Worm (Caenorhabditis elegans) whole organism, L4 larva: ENCODE results near the gene R10E9.2.

Experiments used
- D1046.2 ChIP-seq: fragments of 200-800 bp; sonication (Bioruptor generic); IDR thresholded peaks from 2 replicates; pipeline ENCODE4 v1.3.6; 2022; ENCODE audit warnings: missing genetic modification characterization, missing compliant biosample characterization
- F26F4.8 ChIP-seq: fragments of 200-800 bp; sonication (Bioruptor generic); conservative IDR thresholded peaks from 2 replicates; pipeline ENCODE4 v1.3.6; 2022; ENCODE audit warnings: missing genetic modification characterization, missing compliant biosample characterization
- F37D6.2 ChIP-seq: sonication (generic microtip); optimal IDR thresholded peaks from 2 replicates; lab custom pipeline; 2016; ENCODE audit warnings: mild to moderate bottlenecking, missing genetic modification characterization, missing compliant biosample characterization
- F49E8.2 ChIP-seq: sonication (generic microtip); optimal IDR thresholded peaks from 2 replicates; lab custom pipeline; 2016; ENCODE audit warnings: missing compliant biosample characterization, mild to moderate bottlenecking, missing genetic modification characterization, borderline replicate concordance
- T20F7.1 ChIP-seq: fragments of 200-800 bp; sonication (Bioruptor generic); optimal IDR thresholded peaks from 2 replicates; lab custom pipeline; 2018; ENCODE audit warnings: mild to moderate bottlenecking, missing genetic modification characterization, missing compliant biosample characterization
- Y105C5A.15 ChIP-seq: fragments of 200-800 bp; sonication (Bioruptor generic); IDR thresholded peaks from 2 replicates; pipeline ENCODE4 v1.3.6; 2022; ENCODE audit warnings: missing genetic modification characterization, missing compliant biosample characterization
- Y75B8A.6 ChIP-seq: fragments of 200-800 bp; sonication (Bioruptor generic); IDR thresholded peaks from 2 replicates; pipeline ENCODE4 v1.3.6; 2022; ENCODE audit warnings: missing genetic modification reagents, missing genetic modification characterization, missing compliant biosample characterization
- ZK337.2 ChIP-seq: fragments of 200-800 bp; sonication (Bioruptor generic); IDR thresholded peaks from 2 replicates; pipeline ENCODE4 v1.3.6; 2022; ENCODE audit warnings: missing genetic modification reagents, missing genetic modification characterization, missing compliant biosample characterization
- aha-1 ChIP-seq: fragments of 150-350 bp; peaks from one replicate; lab custom pipeline; 2014; ENCODE audit warnings: missing biosample characterization, missing genetic modification characterization
- ama-1 ChIP-seq: fragments of 150-350 bp; optimal IDR thresholded peaks from 2 replicates; lab custom pipeline; 2014; ENCODE audit warnings: inconsistent platforms, mixed read lengths
- ceh-44 ChIP-seq: fragments of 200-800 bp; sonication (Bioruptor generic); IDR thresholded peaks from 2 replicates; pipeline ENCODE4 v1.3.6; 2022; ENCODE audit warnings: missing genetic modification reagents, missing genetic modification characterization, missing compliant biosample characterization
- cey-2 ChIP-seq: sonication (generic microtip); optimal IDR thresholded peaks from 3 replicates; lab custom pipeline; 2017; ENCODE audit warnings: missing genetic modification characterization, mild to moderate bottlenecking, missing compliant biosample characterization, antibody characterized with exemption, borderline replicate concordance; ENCODE audit not compliant: insufficient read depth
- ctbp-1 ChIP-seq: fragments of 200-800 bp; sonication (Bioruptor generic); IDR thresholded peaks from 2 replicates; pipeline ENCODE4 v1.3.6; 2022; ENCODE audit warnings: missing genetic modification reagents, missing genetic modification characterization, missing compliant biosample characterization
- daf-19 ChIP-seq: fragments of 200-800 bp; sonication (Bioruptor generic); conservative IDR thresholded peaks from 2 replicates; pipeline ENCODE4 v1.3.6; 2022; ENCODE audit warnings: missing genetic modification characterization, missing compliant biosample characterization
- daf-8 ChIP-seq: fragments of 200-800 bp; sonication (Bioruptor generic); IDR thresholded peaks from 2 replicates; pipeline ENCODE4 v1.3.6; 2022; ENCODE audit warnings: missing genetic modification characterization, missing compliant biosample characterization
- dmd-8 ChIP-seq: fragments of 200-800 bp; sonication (Bioruptor generic); IDR thresholded peaks from 2 replicates; pipeline ENCODE4 v1.3.6; 2022; ENCODE audit warnings: missing genetic modification characterization, missing compliant biosample characterization
- dmd-9 ChIP-seq: fragments of 200-800 bp; sonication (Bioruptor generic); IDR thresholded peaks from 2 replicates; pipeline ENCODE4 v1.3.6; 2022; ENCODE audit warnings: missing genetic modification reagents, missing genetic modification characterization, missing compliant biosample characterization
- dpl-1 ChIP-seq: fragments of 150-350 bp; optimal IDR thresholded peaks from 2 replicates; lab custom pipeline; 2014; ENCODE audit warnings: missing biosample characterization, missing genetic modification reagents, missing genetic modification characterization
- duxl-1 ChIP-seq: sonication (generic microtip); optimal IDR thresholded peaks from 2 replicates; lab custom pipeline; 2016; ENCODE audit warnings: mild to moderate bottlenecking, missing genetic modification characterization, moderate library complexity, missing compliant biosample characterization; ENCODE audit not compliant: poor library complexity
- fkh-10 ChIP-seq: fragments of 150-350 bp; optimal IDR thresholded peaks from 2 replicates; lab custom pipeline; 2014; ENCODE audit warnings: missing biosample characterization, missing genetic modification reagents, missing genetic modification characterization
- fos-1 ChIP-seq: fragments of 150-350 bp; optimal IDR thresholded peaks from 2 replicates; lab custom pipeline; 2014; ENCODE audit warnings: missing biosample characterization, missing genetic modification characterization
- hif-1 ChIP-seq, 2 experiments: sonication (generic microtip); optimal IDR thresholded peaks; 2 replicates each; lab custom pipeline; 2016 to 2017; ENCODE audit warnings: missing compliant biosample characterization in 2 of 2, missing genetic modification characterization in 2 of 2, missing genetic modification reagents in 2 of 2, missing genotype in 2 of 2, mild to moderate bottlenecking in 1 of 2
- hlh-30 ChIP-seq: sonication (generic microtip); optimal IDR thresholded peaks from 2 replicates; lab custom pipeline; 2017; ENCODE audit warnings: antibody characterized with exemption, mild to moderate bottlenecking, missing genetic modification characterization, missing compliant biosample characterization; ENCODE audit not compliant: insufficient read depth
- lim-7 ChIP-seq: fragments of 200-800 bp; sonication (Bioruptor generic); IDR thresholded peaks from 2 replicates; pipeline ENCODE4 v1.3.6; 2022; ENCODE audit warnings: missing genetic modification characterization, missing compliant biosample characterization
- lin-1 ChIP-seq: fragments of 200-800 bp; sonication (Bioruptor generic); IDR thresholded peaks from 2 replicates; pipeline ENCODE4 v1.3.6; 2022; ENCODE audit warnings: missing genetic modification reagents, missing genetic modification characterization, missing compliant biosample characterization
- lin-15B ChIP-seq: fragments of 150-350 bp; sonication (generic microtip); optimal IDR thresholded peaks from 3 replicates; lab custom pipeline; 2014; ENCODE audit warnings: missing biosample characterization, missing genetic modification characterization
- lin-38 ChIP-seq: fragments of 200-800 bp; sonication (Bioruptor generic); IDR thresholded peaks from 2 replicates; pipeline ENCODE4 v1.3.6; 2022; ENCODE audit warnings: missing genetic modification reagents, missing genetic modification characterization, missing compliant biosample characterization
- madf-9 ChIP-seq: fragments of 200-800 bp; sonication (Bioruptor generic); conservative IDR thresholded peaks from 2 replicates; pipeline ENCODE4 v1.3.6; 2022; ENCODE audit warnings: missing genetic modification reagents, missing genetic modification characterization, missing compliant biosample characterization
- mes-2 ChIP-seq: sonication (generic microtip); optimal IDR thresholded peaks from 2 replicates; lab custom pipeline; 2016; ENCODE audit warnings: missing genotype, mild to moderate bottlenecking, missing genetic modification characterization, missing compliant biosample characterization; ENCODE audit not compliant: poor library complexity, severe bottlenecking
- mxl-2 ChIP-seq: fragments of 200-800 bp; sonication (Bioruptor generic); conservative IDR thresholded peaks from 2 replicates; pipeline ENCODE4 v1.3.6; 2022; ENCODE audit warnings: missing genetic modification reagents, missing genetic modification characterization, missing compliant biosample characterization
- mxl-3 ChIP-seq: fragments of 200-800 bp; sonication (Bioruptor generic); optimal IDR thresholded peaks from 2 replicates; lab custom pipeline; 2018; ENCODE audit warnings: mild to moderate bottlenecking, missing genetic modification characterization, missing compliant biosample characterization
- nhr-102 ChIP-seq: sonication (generic microtip); optimal IDR thresholded peaks from 2 replicates; lab custom pipeline; 2016; ENCODE audit warnings: mild to moderate bottlenecking, missing genetic modification characterization, moderate library complexity, missing compliant biosample characterization
- nhr-11 ChIP-seq: fragments of 150-350 bp; optimal IDR thresholded peaks from 2 replicates; lab custom pipeline; 2014; ENCODE audit warnings: missing biosample characterization, missing genetic modification characterization
- nhr-111 ChIP-seq: fragments of 200-800 bp; sonication (Bioruptor generic); optimal IDR thresholded peaks from 2 replicates; lab custom pipeline; 2018; ENCODE audit warnings: mild to moderate bottlenecking, missing genetic modification characterization, missing compliant biosample characterization
- nhr-237 ChIP-seq: sonication (generic microtip); optimal IDR thresholded peaks from 2 replicates; lab custom pipeline; 2017; ENCODE audit warnings: missing biosample characterization, missing genetic modification characterization
- nhr-41 ChIP-seq: fragments of 200-800 bp; sonication (Bioruptor generic); IDR thresholded peaks from 2 replicates; pipeline ENCODE4 v1.3.6; 2022; ENCODE audit warnings: missing genetic modification reagents, missing genetic modification characterization, missing compliant biosample characterization
- nhr-42 ChIP-seq: fragments of 200-800 bp; sonication (Bioruptor generic); IDR thresholded peaks from 2 replicates; pipeline ENCODE4 v1.3.6; 2022; ENCODE audit warnings: missing genetic modification characterization, missing compliant biosample characterization
- nhr-6 ChIP-seq: fragments of 150-350 bp; optimal IDR thresholded peaks from 2 replicates; lab custom pipeline; 2014; ENCODE audit warnings: missing biosample characterization, missing genetic modification characterization
- pqm-1 ChIP-seq: sonication (generic microtip); optimal IDR thresholded peaks from 2 replicates; lab custom pipeline; 2017; ENCODE audit warnings: missing biosample characterization, missing genetic modification characterization
- skn-1 ChIP-seq: fragments of 150-350 bp; optimal IDR thresholded peaks from 2 replicates; lab custom pipeline; 2014; ENCODE audit warnings: missing biosample characterization, missing genetic modification characterization
- snpc-1.2 ChIP-seq: fragments of 200-800 bp; sonication (Bioruptor generic); IDR thresholded peaks from 2 replicates; pipeline ENCODE4 v1.3.6; 2022; ENCODE audit warnings: missing genetic modification reagents, missing genetic modification characterization, missing compliant biosample characterization
- snpc-4 ChIP-seq: fragments of 150-350 bp; optimal IDR thresholded peaks from 2 replicates; lab custom pipeline; 2014; ENCODE audit warnings: missing biosample characterization, missing genetic modification characterization
- spr-1 ChIP-seq: sonication (generic microtip); optimal IDR thresholded peaks from 2 replicates; lab custom pipeline; 2016; ENCODE audit warnings: mild to moderate bottlenecking, missing genetic modification characterization, missing compliant biosample characterization
- spr-3 ChIP-seq: fragments of 200-800 bp; sonication (Bioruptor generic); optimal IDR thresholded peaks from 2 replicates; lab custom pipeline; 2018; ENCODE audit warnings: mild to moderate bottlenecking, missing genetic modification characterization, missing compliant biosample characterization
- tag-97 ChIP-seq: fragments of 200-800 bp; sonication (Bioruptor generic); IDR thresholded peaks from 2 replicates; pipeline ENCODE4 v1.3.6; 2022; ENCODE audit warnings: missing genetic modification characterization, missing compliant biosample characterization
- unc-130 ChIP-seq: sonication (generic microtip); optimal IDR thresholded peaks from 2 replicates; lab custom pipeline; 2016; ENCODE audit warnings: missing genetic modification reagents, missing genetic modification characterization, missing compliant biosample characterization
- unc-62 ChIP-seq, 3 experiments: fragments of 150-350 bp in 1 of 3; sonication (generic microtip); optimal IDR thresholded peaks in 2 of 3; peaks in 1 of 3; 1 replicate in 1 of 3; 2 replicates in 2 of 3; lab custom pipeline; 2014 to 2017; ENCODE audit warnings: missing biosample characterization in 3 of 3, missing genetic modification characterization in 3 of 3, missing genetic modification reagents in 3 of 3, missing genotype in 1 of 3
- vab-7 ChIP-seq: fragments of 200-800 bp; sonication (Bioruptor generic); IDR thresholded peaks from 2 replicates; pipeline ENCODE4 v1.3.6; 2022; ENCODE audit warnings: missing genetic modification reagents, missing genetic modification characterization, missing compliant biosample characterization
- zag-1 ChIP-seq: fragments of 150-350 bp; optimal IDR thresholded peaks from 2 replicates; lab custom pipeline; 2014; ENCODE audit warnings: missing biosample characterization, missing genetic modification characterization
- zfp-3 ChIP-seq: fragments of 200-800 bp; sonication (Bioruptor generic); conservative IDR thresholded peaks from 2 replicates; pipeline ENCODE4 v1.3.6; 2022; ENCODE audit warnings: missing genetic modification reagents, missing genetic modification characterization, missing compliant biosample characterization
- zip-2 ChIP-seq: fragments of 150-350 bp; optimal IDR thresholded peaks from 2 replicates; lab custom pipeline; 2014; ENCODE audit warnings: missing biosample characterization, missing genetic modification characterization

Gene R10E9.2

DNA sequence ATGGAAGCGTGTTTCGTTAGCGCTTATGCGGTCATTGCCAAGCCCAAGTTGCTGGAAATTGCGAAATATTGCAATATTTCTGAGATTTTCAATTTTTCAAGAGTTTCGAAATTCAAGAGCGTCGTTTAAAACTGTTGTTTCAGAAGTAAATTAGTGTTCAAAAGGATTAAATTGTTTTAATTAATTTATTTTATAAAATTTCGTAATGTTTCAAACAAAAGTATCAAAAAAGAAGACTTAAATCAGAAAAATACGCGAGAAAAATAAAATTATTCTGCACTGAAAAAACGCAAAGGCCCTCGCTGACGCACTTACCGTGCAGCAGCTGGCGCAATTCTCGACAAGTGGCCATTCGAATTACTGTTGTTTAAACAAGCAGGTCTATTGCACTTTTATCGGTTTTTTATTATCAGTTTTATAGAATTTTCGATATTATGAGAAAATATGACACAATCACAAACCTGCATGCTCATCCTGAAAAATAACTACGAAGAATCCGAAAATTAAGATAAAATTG is 40.0 kb upstream of the R10E9.2 start, which contains the start of gene tif-1A (continued):
- TF ChIP-seq T20F7.1 (GFP tag; lab: Kevin White, UChicago) = peak; percentile 73
- peak; percentile 85 for TF ChIP-seq dpl-1 (GFP tag; lab: Kevin White, UChicago)
- TF ChIP-seq nhr-111 = no peak
- no peak for TF ChIP-seq lin-15B
- peak; percentile 61 for TF ChIP-seq pqm-1
- peak; percentile 72 for TF ChIP-seq zip-2
- TF ChIP-seq vab-7 (GFP tag; lab: Robert Waterston, UW) = no peak
- no peak for TF ChIP-seq dmd-8
- no peak for TF ChIP-seq aha-1
- peak; percentile 56; the same call in 1 of the 2 replicates for TF ChIP-seq zfp-3 (GFP tag; lab: Robert Waterston, UW)
- no peak for TF ChIP-seq mxl-2 (GFP tag; lab: Robert Waterston, UW)
- peak; percentile 30 for TF ChIP-seq mxl-3 (GFP tag; lab: Kevin White, UChicago)
- TF ChIP-seq nhr-42 (GFP tag; lab: Robert Waterston, UW) = no peak
- peak; percentile 72 for TF ChIP-seq hlh-30 (tag; lab: Kevin White, UChicago)
- no peak for TF ChIP-seq snpc-4 (tag; lab: Kevin White, UChicago)
- TF ChIP-seq mes-2 (tag; lab: Kevin White, UChicago) = peak; percentile 87
- TF ChIP-seq ama-1 (lab: Kevin White, UChicago) = no peak
- peak; percentile 66 for TF ChIP-seq spr-1 (tag; lab: Kevin White, UChicago)
- peak; percentile 79 for TF ChIP-seq lin-1 (GFP tag; lab: Robert Waterston, UW)
- peak; percentile 26 for TF ChIP-seq fkh-10 (GFP tag; lab: Kevin White, UChicago)
- TF ChIP-seq cey-2 = no peak
- peak; percentile 80 for TF ChIP-seq lin-38 (GFP tag; lab: Robert Waterston, UW)
- no peak for TF ChIP-seq D1046.2 (GFP tag; lab: Robert Waterston, UW)
- peak; percentile 54 for TF ChIP-seq F37D6.2 (tag; lab: Kevin White, UChicago)
- peak in 1 of 2 experiments; percentile 71 for TF ChIP-seq hif-1 (tag; optimal IDR thresholded peaks at IDR 0.05; lab: Kevin White, UChicago)
- no peak for TF ChIP-seq fos-1 (tag; lab: Kevin White, UChicago)
- TF ChIP-seq daf-19 (GFP tag; lab: Robert Waterston, UW) = no peak
- no peak for TF ChIP-seq unc-62 (GFP tag; optimal IDR thresholded peaks at IDR 0.05 in 1 of 2; lab: Kevin White, UChicago)
- TF ChIP-seq unc-62 (tag; optimal IDR thresholded peaks at IDR 0.05; lab: Kevin White, UChicago) = no peak
- no peak for TF ChIP-seq snpc-1.2 (GFP tag; lab: Robert Waterston, UW)
- TF ChIP-seq ZK337.2 (GFP tag; lab: Robert Waterston, UW) = no peak
- TF ChIP-seq lim-7 (GFP tag; lab: Robert Waterston, UW) = no peak
- no peak for TF ChIP-seq F26F4.8 (GFP tag; lab: Robert Waterston, UW)
- no peak for TF ChIP-seq nhr-237 (tag; lab: Kevin White, UChicago)
- TF ChIP-seq unc-130 (GFP tag; lab: Kevin White, UChicago) = peak; percentile 11
- no peak for TF ChIP-seq nhr-41 (GFP tag; lab: Robert Waterston, UW)
- TF ChIP-seq nhr-11 = no peak
- peak; percentile 15 for TF ChIP-seq F49E8.2
- TF ChIP-seq ctbp-1 (GFP tag; lab: Robert Waterston, UW) = no peak
- no peak for TF ChIP-seq dmd-9 (GFP tag; lab: Robert Waterston, UW)
- TF ChIP-seq skn-1 (tag; lab: Kevin White, UChicago) = no peak
- TF ChIP-seq tag-97 (GFP tag; lab: Robert Waterston, UW) = no peak
- no peak for TF ChIP-seq Y105C5A.15
- no peak for TF ChIP-seq Y75B8A.6 (GFP tag; lab: Robert Waterston, UW)
- no peak for TF ChIP-seq zag-1 (tag; lab: Kevin White, UChicago)
- TF ChIP-seq nhr-6 = peak; percentile 73
- no peak for TF ChIP-seq ceh-44 (GFP tag; lab: Robert Waterston, UW)
- TF ChIP-seq madf-9 (GFP tag; lab: Robert Waterston, UW) = no peak
- TF ChIP-seq spr-3 (GFP tag; lab: Kevin White, UChicago) = no peak
- no peak for TF ChIP-seq daf-8 (GFP tag; lab: Robert Waterston, UW)
- TF ChIP-seq duxl-1 = peak; percentile 55
- peak; percentile 87 for TF ChIP-seq nhr-102 (tag; lab: Kevin White, UChicago)
